Fruit fly (Drosophila melanogaster): ENCODE data around the gene pigeon.
A peak's percentile ranks its signal among the peaks of the same experiment; 100 is the strongest.

Gene pigeon

DNA sequence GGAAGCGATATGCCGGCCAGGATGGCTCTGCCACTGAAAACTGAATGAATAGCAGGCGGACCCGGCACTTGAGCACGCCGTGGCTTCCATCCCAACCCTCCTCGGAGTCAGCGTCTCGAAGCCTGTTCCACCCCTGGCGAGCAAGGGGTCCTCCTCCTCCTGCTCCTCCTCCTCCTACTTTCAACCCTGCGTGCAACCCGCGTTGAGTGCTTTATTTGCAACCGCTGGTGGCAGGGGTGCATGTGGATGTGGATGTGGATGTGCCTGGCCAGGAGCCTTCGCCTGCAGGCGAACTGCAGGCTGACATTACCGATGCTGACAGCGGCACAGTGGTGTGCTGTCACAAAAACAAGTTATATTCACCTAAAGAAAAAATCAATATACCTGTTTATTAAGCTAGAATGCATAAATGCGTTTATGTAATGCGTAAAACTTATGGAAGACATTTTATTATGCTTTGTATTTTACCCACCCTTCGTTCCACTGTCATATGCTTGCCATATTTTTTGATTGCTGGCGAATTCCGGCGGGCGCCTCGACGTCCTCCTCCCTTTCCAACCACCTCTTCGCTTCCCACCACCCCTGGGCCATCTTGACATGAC is 10.7 kb downstream of the pigeon start (continued):
- TF ChIP-seq Stat92E (GFP tag; optimal IDR thresholded peaks at IDR 0.05) (no peak), CG14014 (GFP tag; IDR thresholded peaks at IDR 0.05) (peak; percentile 62; the same call in 1 of the 2 replicates), Gug (GFP tag; IDR thresholded peaks at IDR 0.05) (peak; percentile 48; the same call in 2 of the 4 replicates), zen (tag; optimal IDR thresholded peaks at IDR 0.05) (peak; percentile 28), CG2116 (GFP tag; optimal IDR thresholded peaks at IDR 0.05) (peak; percentile 22), CG33557 (GFP tag; optimal IDR thresholded peaks at IDR 0.05) (peak; percentile 72), ap (GFP tag; IDR thresholded peaks at IDR 0.05) (peak; percentile 44), CG2712 (tag; optimal IDR thresholded peaks at IDR 0.05) (peak; percentile 80), dysf (GFP tag; IDR thresholded peaks at IDR 0.05) (peak; percentile 55; the same call in 2 of the 3 replicates), Oaz (GFP tag; IDR thresholded peaks at IDR 0.05) (peak; percentile 39; the same call in 1 of the 2 replicates), tio (GFP tag; optimal IDR thresholded peaks at IDR 0.05) (peak; percentile 15), CG16863 (GFP tag; optimal IDR thresholded peaks at IDR 0.05) (peak; percentile 49)

DNA sequence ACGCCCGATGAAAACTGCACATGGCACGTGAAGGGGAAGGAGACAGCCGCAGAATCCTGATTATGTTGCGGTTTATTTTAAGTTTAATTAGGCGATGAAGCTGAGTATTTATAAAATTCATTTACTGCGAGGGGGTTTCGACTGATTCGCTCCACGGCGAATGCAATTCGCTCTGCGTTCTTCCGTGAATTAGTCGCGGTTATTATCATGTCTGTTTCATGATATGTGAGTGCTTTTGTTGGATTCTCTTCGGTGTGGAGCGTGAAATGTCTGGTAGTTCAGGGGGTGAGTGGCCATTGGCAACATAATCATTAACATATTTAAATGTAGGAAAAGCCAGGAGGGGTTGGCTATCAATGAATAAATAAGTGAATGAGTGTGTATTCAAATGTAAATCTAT is 12.6 kb downstream of the pigeon start:
- TF ChIP-seq gsb-n (tag; optimal IDR thresholded peaks at IDR 0.05) = peak; percentile 99
- TF ChIP-seq Atf3 (GFP tag; optimal IDR thresholded peaks at IDR 0.05) = no peak
- TF ChIP-seq vvl (GFP tag; IDR thresholded peaks at IDR 0.05) = peak; percentile 71; the same call in 1 of the 2 replicates
- TF ChIP-seq CG16779 (GFP tag; IDR thresholded peaks at IDR 0.05) = no peak

DNA sequence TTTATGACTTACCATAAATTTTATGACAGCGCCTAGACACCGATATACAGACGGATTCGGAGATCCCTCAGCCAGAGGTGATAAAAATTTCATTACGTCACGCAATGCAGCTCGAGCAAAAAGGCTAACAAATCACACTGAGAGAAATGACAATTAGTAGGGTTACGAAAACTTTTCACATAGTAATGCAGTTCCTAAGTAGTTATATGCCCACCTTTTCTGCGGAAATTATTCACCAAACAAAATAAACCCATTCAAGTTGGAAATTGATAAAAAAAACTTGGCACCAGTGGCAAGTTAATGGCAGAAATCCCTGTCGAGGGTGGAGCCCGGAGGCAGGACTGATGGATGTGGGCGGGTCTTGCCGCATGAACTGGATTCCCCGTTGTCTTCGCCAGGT is 14.4 kb downstream of the pigeon start:
- TF ChIP-seq CG9437 (GFP tag; optimal IDR thresholded peaks at IDR 0.05) = no peak
- TF ChIP-seq H2.0 (GFP tag; IDR thresholded peaks at IDR 0.05) = no peak
- TF ChIP-seq CG7839 (tag; optimal IDR thresholded peaks at IDR 0.05) = peak; percentile 25
- TF ChIP-seq CG1024 (GFP tag; IDR thresholded peaks at IDR 0.05) = 0 out of 2 replicates have a peak, but pooled peaks have one; percentile 28
- TF ChIP-seq bsh (GFP tag; optimal IDR thresholded peaks at IDR 0.05) = peak in 1 of 2 experiments; percentile 21
- no peak for TF ChIP-seq ap (GFP tag; IDR thresholded peaks at IDR 0.05)
- peak; percentile 2 for TF ChIP-seq CHES-1-like (GFP tag; optimal IDR thresholded peaks at IDR 0.05)
- peak; percentile 23 for TF ChIP-seq pnt (GFP tag; optimal IDR thresholded peaks at IDR 0.05)
- no peak for TF ChIP-seq CG16815 (GFP tag; optimal IDR thresholded peaks at IDR 0.05)
- TF ChIP-seq CG11398 (GFP tag; optimal IDR thresholded peaks at IDR 0.05) = no peak
- TF ChIP-seq run (tag; optimal IDR thresholded peaks at IDR 0.05) = no peak
- no peak for TF ChIP-seq pan (optimal IDR thresholded peaks at IDR 0.05)
- TF ChIP-seq pan (GFP tag; optimal IDR thresholded peaks at IDR 0.05 in 1 of 2, IDR thresholded peaks at IDR 0.05 in 1 of 2) = peak in 1 of 2 experiments; percentile 16
- TF ChIP-seq CG15011 (GFP tag; optimal IDR thresholded peaks at IDR 0.05) = no peak
- TF ChIP-seq lmd (GFP tag; IDR thresholded peaks at IDR 0.05) = 0 out of 2 replicates have a peak, but pooled peaks have one; percentile 8
- peak; percentile 28; the same call in 1 of the 2 replicates for TF ChIP-seq stc (GFP tag; IDR thresholded peaks at IDR 0.05)
- TF ChIP-seq lab (GFP tag; optimal IDR thresholded peaks at IDR 0.05) = peak; percentile 51
- peak; percentile 81 for TF ChIP-seq Med (GFP tag)
- TF ChIP-seq NC2α (GFP tag; optimal IDR thresholded peaks at IDR 0.05) = no peak
- TF ChIP-seq Blimp-1 (GFP tag; optimal IDR thresholded peaks at IDR 0.05) = peak; percentile 5
- TF ChIP-seq dmrt11E (tag; optimal IDR thresholded peaks at IDR 0.05) = peak; percentile 10
- 0 out of 4 replicates have a peak, but pooled peaks have one; percentile 4 for TF ChIP-seq Gug (GFP tag; IDR thresholded peaks at IDR 0.05)
- TF ChIP-seq Hand (GFP tag; optimal IDR thresholded peaks at IDR 0.05) = no peak
- TF ChIP-seq CG4820 (GFP tag; optimal IDR thresholded peaks at IDR 0.05) = peak; percentile 21
- no peak for TF ChIP-seq Bdp1 (GFP tag; optimal IDR thresholded peaks at IDR 0.05)
- TF ChIP-seq Nf-YB (GFP tag; optimal IDR thresholded peaks at IDR 0.05) = no peak
- peak; percentile 83 for TF ChIP-seq sens (GFP tag)
- no peak for TF ChIP-seq CG18262 (tag; optimal IDR thresholded peaks at IDR 0.05)
- no peak for TF ChIP-seq gsb (GFP tag; IDR thresholded peaks at IDR 0.05)
- peak; percentile 41 for TF ChIP-seq tin (GFP tag; optimal IDR thresholded peaks at IDR 0.05)
- TF ChIP-seq CG1603 (tag; optimal IDR thresholded peaks at IDR 0.05) = peak; percentile 13
- no peak for TF ChIP-seq CG13624 (GFP tag; optimal IDR thresholded peaks at IDR 0.05)
- TF ChIP-seq Fer2 (tag; optimal IDR thresholded peaks at IDR 0.05) = no peak
